Fruit fly (Drosophila melanogaster): ENCODE data around the gene CG34325.

The CG34325 gene

DNA sequence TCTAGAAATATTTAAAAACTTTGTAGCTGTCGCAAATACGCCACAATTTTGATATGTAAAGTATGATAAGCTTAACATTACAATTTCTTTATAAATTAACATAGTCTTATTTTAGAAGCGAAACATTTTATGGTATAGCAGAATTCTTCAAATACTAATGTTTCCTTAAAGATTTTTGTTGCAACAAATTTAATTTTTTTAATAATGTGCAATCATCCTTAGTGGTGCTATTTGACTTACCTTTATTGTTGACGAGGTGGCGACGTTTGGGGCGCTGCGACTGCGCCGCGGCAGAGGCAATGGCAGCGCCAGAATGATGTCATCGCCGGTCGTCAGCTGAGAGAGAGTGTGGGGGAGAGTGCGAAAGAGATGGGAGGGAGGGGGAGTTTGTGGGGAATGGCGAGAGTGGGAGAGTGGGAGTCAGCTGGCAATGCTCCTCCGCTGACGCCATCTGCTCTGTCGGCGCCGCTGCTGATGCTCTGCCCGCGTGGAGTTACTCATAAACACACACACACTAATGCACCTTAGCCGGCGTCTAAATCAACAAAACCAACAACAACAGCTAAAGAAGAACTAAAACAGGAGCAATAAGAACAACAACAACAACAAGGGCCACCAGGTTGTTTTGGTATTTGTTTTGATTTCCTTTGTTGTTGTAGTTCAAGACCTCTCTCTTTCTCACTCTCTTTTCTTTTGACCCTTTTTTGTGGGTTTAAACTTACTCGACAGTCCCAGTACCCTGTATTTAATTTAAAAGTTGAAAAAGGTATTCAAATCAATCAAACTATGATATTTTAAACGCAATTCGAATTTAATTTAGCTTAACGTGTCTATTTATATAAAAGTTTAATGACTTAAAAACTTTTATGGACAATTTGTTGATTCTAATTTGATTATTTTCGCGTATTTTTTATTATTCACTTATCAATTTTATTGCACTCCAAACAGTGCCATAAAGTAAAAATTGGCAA is 2.3 kb upstream of the CG34325 start:
- TF ChIP-seq EcR (GFP tag; optimal IDR thresholded peaks at IDR 0.05) = no peak
- TF ChIP-seq usp (GFP tag; optimal IDR thresholded peaks at IDR 0.05) = no peak
- peak; percentile 71 for TF ChIP-seq pan (optimal IDR thresholded peaks at IDR 0.05)
- TF ChIP-seq CG8478 (optimal IDR thresholded peaks at IDR 0.05) = no peak
- TF ChIP-seq Dll (optimal IDR thresholded peaks at IDR 0.05) = peak; percentile 84
- no peak for TF ChIP-seq psq (optimal IDR thresholded peaks at IDR 0.05)

DNA sequence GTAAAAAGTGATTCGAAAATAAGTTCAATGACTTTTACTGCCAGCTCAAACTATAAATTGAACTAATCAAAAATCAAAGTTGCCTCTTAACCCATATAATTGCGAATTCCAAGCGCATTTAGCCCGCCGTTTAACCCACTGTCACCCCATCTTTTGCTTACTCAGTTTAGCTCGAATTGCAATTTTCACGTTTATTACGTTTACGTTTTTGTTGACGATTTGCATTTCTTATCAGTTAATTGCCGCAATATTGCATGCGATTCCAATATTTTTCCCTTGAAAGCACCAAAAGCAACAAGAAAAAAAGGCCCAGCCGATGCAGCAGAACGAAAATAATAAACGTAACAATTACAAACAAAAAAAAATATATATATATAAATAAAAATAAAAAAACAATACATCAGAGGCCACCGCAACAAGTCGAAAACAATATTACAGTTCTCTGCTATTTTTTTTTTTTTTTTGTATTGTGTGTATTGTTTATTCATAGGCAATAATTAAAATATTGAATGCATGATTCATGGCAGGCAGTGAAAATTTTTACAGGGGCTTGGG is 3.0 kb downstream of the CG34325 start:
- TF ChIP-seq usp (GFP tag; optimal IDR thresholded peaks at IDR 0.05) = no peak
- no peak for TF ChIP-seq pan (optimal IDR thresholded peaks at IDR 0.05)
- TF ChIP-seq Dll (optimal IDR thresholded peaks at IDR 0.05) = no peak
- no peak for TF ChIP-seq CG8478 (optimal IDR thresholded peaks at IDR 0.05)
- TF ChIP-seq psq (optimal IDR thresholded peaks at IDR 0.05) = no peak
- TF ChIP-seq EcR (GFP tag; optimal IDR thresholded peaks at IDR 0.05) = no peak

DNA sequence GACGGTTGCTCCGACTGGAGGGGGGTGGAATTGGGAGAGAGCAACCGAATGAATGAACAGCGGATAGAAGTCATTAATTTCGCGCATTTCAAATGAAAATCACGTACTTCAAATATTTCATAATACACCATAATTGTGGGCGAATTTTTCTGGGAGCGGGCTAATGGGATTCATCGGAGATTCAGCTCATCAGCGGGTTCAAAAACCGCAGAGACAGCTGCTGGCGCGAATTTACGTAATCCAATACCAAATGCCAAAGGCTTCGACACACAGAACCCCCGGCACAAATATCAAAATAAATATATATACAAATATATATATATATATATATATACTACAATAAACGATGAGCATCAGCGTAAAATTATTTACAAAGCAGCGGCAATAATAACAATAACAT is 4.6 kb downstream of the CG34325 start:
- TF ChIP-seq usp (GFP tag; optimal IDR thresholded peaks at IDR 0.05) = no peak
- no peak for TF ChIP-seq psq (optimal IDR thresholded peaks at IDR 0.05)
- TF ChIP-seq Dll (optimal IDR thresholded peaks at IDR 0.05) = no peak
- TF ChIP-seq CG8478 (optimal IDR thresholded peaks at IDR 0.05) = no peak

DNA sequence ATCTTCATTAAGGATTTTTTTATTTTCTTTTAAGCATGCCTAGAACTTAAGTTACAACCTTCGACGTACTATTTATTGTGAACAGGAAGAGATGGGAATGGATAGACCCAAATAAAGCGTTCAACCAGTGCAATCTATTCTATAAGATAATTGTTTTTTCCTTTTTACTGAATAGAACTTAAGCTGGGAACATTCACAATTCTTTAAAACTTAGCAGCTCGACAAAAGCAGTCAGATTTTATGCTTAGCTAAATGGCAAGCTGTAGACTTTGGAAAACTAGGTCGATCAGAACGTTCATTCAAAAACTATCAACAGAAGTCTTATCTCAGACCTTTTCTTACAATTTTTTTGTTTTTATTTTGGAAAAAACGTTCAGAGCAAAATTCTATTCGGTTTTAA is 10.2 kb downstream of the CG34325 start, which contains the start of gene CG13008:
TSS of gene CG13008 (plus strand) at position 301 of the 400 bp plus-strand sequence.
- no peak for TF ChIP-seq psq (optimal IDR thresholded peaks at IDR 0.05)
- TF ChIP-seq EcR (GFP tag; optimal IDR thresholded peaks at IDR 0.05) = no peak
- TF ChIP-seq Dll (optimal IDR thresholded peaks at IDR 0.05) = no peak

DNA sequence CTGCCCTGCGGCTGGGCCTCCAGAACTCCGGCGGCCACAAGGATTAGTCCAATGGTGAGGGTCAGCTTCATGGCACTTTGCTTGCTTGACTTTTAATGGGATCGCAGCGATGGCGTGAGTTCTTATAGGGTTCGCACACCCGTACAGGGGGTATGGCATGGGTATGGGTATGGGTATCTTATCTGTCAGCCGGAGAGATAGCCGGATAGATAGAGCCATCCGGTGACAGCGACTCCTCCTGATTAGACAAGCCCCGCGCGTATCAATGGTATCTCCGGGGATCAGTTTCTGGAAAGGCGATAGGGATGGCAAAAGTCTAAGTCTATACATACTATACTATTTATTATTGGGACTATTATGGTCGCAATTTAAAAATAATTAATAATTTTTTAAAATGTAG is 14.4 kb downstream of the CG34325 start, which contains the start of gene CG9672:
TSS of gene CG9672 (minus strand) at position 101 of the 400 bp plus-strand sequence.
- no peak for TF ChIP-seq Dll (optimal IDR thresholded peaks at IDR 0.05)
- no peak for TF ChIP-seq EcR (GFP tag; optimal IDR thresholded peaks at IDR 0.05)
- TF ChIP-seq CG8478 (optimal IDR thresholded peaks at IDR 0.05) = no peak
- no peak for TF ChIP-seq usp (GFP tag; optimal IDR thresholded peaks at IDR 0.05)
- no peak for TF ChIP-seq pan (optimal IDR thresholded peaks at IDR 0.05)
- TF ChIP-seq psq (optimal IDR thresholded peaks at IDR 0.05) = no peak

DNA sequence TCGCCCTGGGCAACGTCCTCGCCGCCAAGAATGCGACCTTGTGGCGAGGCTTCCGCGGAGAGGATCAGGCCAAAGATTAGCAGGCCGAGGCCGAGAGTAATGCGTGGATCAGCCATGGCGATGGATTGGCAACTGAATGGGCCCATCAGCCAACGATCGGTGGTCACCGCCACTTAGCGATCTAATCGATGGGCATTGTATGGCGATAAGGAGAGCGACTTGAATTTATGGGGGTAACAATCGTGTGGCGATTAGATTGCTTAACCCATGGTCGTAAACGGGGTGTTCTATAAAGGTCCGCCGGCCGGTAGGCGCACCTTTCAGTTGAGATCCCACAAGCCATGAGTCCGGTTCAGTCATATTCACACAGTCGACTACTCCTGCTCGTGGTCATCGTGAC is 17.5 kb downstream of the CG34325 start, which contains the start of the genes CG9673 and CG4653:
TSS of gene CG9673 (minus strand) at position 138 of the 400 bp plus-strand sequence.
TSS of gene CG4653 (plus strand) at position 335 of the 400 bp plus-strand sequence.
- TF ChIP-seq pan (optimal IDR thresholded peaks at IDR 0.05) = no peak
- no peak for TF ChIP-seq usp (GFP tag; optimal IDR thresholded peaks at IDR 0.05)

DNA sequence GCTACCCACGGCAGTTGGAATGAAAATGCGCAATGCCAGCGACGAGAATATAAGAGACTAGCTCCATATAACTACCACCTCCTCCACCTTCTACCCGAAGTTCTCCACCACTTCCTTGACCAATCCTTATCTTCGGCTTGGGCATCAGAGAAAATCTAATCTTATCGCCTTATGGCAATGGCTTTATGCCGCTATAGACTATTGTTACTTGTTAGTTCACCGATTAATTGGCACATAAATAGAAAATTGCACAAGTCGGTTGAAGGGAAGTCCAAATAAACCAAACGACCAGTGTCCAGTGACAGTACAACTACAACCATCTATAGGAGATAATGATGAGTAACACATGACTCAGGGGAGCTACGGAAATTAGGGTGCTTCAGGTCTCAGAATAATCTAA is 19.3 kb downstream of the CG34325 start, which contains the start of gene sphe:
TSS of gene sphe (minus strand) at position 32 of the 400 bp plus-strand sequence.
- TF ChIP-seq Dll (optimal IDR thresholded peaks at IDR 0.05) (no peak), pan (optimal IDR thresholded peaks at IDR 0.05) (no peak), usp (GFP tag; optimal IDR thresholded peaks at IDR 0.05) (no peak), EcR (GFP tag; optimal IDR thresholded peaks at IDR 0.05) (no peak), CG8478 (optimal IDR thresholded peaks at IDR 0.05) (no peak), psq (optimal IDR thresholded peaks at IDR 0.05) (no peak)

DNA sequence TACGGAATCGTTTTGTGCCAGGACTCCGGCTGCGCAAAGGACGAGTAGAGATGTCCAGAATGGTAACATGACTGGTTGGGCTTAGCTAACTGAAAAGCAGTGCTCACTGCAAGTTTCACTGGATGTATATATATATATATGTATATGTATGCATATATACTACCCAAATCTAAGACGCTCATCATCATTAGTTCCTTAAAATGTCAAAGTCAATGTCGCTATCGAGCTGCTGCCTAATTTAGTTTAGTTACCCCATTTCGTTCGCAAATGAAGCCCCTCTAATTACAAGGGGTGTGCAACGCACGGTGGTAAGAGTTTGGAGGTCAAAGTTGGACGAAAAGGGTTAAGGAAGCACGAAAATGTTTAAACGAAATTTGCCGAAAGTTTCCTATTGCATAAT is 21.1 kb downstream of the CG34325 start, which contains the start of gene CG9676:
TSS of gene CG9676 (minus strand) at position 101 of the 400 bp plus-strand sequence.
- TF ChIP-seq EcR (GFP tag; optimal IDR thresholded peaks at IDR 0.05) = no peak
- no peak for TF ChIP-seq psq (optimal IDR thresholded peaks at IDR 0.05)
- TF ChIP-seq CG8478 (optimal IDR thresholded peaks at IDR 0.05) = no peak
- no peak for TF ChIP-seq pan (optimal IDR thresholded peaks at IDR 0.05)
- TF ChIP-seq usp (GFP tag; optimal IDR thresholded peaks at IDR 0.05) = no peak
- TF ChIP-seq Dll (optimal IDR thresholded peaks at IDR 0.05) = no peak

DNA sequence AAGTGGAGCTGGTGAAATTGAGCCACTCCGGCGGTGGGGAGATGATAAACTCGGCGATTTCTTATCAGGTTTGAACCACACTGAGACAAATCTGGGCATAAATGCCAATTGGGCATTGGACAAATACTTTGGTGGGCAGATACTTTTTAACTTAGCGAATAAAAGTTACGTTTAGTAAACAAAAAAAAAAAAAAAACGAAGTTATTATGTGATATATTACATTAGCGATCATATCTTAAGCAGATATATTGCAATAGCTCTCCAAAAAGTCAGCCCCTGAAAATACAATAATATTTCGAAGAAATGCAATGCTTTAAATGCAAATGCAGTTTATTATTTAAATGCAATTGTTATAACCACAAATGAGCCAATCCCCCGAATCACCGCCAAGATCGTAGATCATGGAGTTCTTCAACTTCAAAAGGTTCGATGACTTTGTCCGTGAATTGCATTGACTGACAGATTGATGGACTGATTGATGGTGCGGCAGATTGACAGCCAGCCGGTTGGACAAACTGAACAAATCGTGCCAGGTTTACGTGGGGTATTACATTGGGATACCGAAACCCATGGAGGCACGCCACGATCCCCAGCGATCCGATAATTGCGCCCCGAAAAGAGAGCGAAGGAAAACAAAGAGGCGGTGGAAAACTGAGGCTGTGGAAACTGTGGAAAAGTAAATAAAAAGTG is 23.2 kb downstream of the CG34325 start:
- no peak for TF ChIP-seq usp (GFP tag; optimal IDR thresholded peaks at IDR 0.05)
- TF ChIP-seq pan (optimal IDR thresholded peaks at IDR 0.05) = no peak
- TF ChIP-seq CG8478 (optimal IDR thresholded peaks at IDR 0.05) = no peak
- no peak for TF ChIP-seq EcR (GFP tag; optimal IDR thresholded peaks at IDR 0.05)
- TF ChIP-seq Dll (optimal IDR thresholded peaks at IDR 0.05) = no peak
- no peak for TF ChIP-seq psq (optimal IDR thresholded peaks at IDR 0.05)

DNA sequence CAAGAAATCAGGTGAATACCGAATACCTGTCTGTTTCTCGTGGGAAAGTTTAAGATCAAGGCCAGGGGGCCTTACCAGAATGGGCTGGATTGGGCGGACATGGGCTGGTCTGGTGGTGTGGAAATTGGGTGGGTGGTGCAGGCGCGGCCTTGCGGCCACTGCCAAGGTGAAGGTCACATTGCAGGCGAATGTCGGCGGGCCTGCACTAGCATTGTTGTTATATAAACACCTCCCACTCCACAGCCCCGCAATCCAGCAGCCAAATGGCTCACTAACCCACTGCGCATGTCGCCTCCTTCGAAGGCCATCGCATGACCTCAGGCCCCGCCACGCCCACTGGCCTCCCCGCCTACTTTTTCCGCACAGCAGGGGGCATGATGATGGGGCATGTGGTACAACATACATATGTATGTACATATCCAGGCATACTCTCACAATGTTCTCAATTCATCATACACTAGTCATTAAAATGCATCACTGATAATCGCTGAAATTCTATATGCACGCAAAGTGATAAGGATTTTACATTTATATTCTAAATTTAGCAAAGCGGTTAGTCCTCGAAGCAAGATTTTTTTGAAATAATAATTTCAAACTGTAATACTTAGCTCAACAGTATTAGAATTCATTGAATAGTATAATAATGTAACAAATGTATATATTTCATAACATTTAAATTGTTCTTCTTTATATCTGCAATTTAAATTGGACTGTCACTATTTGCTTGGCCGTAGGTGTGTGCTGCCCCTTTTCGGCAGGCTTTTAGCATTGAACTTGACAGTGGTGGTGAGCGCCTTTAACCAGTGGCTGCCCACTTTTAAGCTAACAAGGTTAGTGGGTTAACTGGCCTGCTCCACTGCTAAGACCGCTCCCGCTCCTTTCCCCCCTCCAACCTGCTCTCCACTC is 24.3 kb downstream of the CG34325 start:
- no peak for TF ChIP-seq pan (optimal IDR thresholded peaks at IDR 0.05)
- TF ChIP-seq EcR (GFP tag; optimal IDR thresholded peaks at IDR 0.05) = no peak

DNA sequence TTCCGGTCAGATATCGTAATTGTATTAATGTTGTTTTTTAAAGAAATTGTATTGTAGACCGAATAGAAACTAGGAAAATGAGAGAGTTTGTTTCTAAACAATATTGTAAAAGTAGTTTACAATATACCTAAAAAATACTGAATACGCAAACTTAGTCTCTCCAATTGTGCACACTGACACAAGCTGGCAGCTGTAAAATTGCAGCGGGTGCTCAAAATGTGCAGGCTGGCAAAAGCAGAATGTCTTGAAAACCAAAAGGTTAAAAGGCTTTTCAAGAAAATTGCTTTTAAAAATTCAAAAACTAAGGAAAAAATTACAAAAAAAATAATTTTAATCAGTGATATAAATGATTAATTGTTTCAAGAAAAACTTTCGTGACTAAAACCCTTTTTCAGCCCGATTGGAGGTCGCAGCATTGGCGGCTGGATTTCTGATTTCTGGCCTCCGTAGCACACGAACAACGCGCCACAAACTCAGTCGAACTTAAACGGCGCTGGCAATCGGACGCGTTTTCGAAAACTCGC is 25.5 kb downstream of the CG34325 start, which contains the start of gene CG4678:
TSS of gene CG4678 (plus strand) at position 474 of the 524 bp plus-strand sequence.
- TF ChIP-seq usp (GFP tag; optimal IDR thresholded peaks at IDR 0.05) (no peak), EcR (GFP tag; optimal IDR thresholded peaks at IDR 0.05) (no peak)
